Fruit fly (Drosophila melanogaster): ENCODE data around the gene CG32750.

DNA sequence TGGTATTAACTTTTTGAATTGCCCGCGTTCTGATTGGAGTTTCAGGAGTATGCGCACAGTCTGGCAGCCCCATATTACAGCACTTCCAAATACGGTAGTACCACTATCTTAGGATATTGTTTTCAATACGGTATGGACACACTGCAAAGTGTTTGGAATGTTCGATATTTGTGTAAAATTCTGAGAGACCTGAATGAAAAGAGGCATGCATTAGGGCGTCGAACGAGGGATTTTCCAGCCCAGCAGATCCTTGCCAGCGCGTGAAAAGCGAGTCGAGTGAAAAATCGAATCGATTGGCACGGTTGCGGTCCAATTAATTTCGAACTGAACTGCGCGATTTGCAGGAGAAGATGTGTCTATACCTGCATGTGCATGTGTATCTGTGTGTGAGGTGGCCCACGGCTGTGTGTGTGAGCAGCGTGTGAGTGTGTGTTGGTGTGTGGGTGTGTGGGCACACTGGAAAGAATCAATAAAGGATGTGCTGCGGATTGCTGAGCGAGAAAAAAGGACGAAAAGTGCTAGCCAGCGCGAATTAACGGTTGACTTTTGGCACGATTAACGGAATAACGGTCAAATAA lies 29.3 kb upstream of the CG32750 start, which contains the start of gene dtn:
- no peak for TF ChIP-seq usp (GFP tag; optimal IDR thresholded peaks at IDR 0.05)
- no peak for TF ChIP-seq psq (optimal IDR thresholded peaks at IDR 0.05)
